Worm (Caenorhabditis elegans) whole organism, L1 larva: ENCODE results near the gene ZK666.15.

Experiments
- C34B4.2 ChIP-seq: sonication (generic microtip); optimal IDR thresholded peaks from 2 replicates; lab custom pipeline; 2017; ENCODE audit warnings: mild to moderate bottlenecking, missing genetic modification characterization, missing compliant biosample characterization
- aha-1 ChIP-seq: fragments of 150-350 bp; optimal IDR thresholded peaks from 2 replicates; lab custom pipeline; 2014; ENCODE audit warnings: missing biosample characterization, missing genetic modification characterization
- aly-2 ChIP-seq: fragments of 150-350 bp; optimal IDR thresholded peaks from 2 replicates; lab custom pipeline; 2014; ENCODE audit warnings: missing biosample characterization, missing genetic modification characterization
- ceh-90 ChIP-seq: sonication (generic microtip); optimal IDR thresholded peaks from 2 replicates; lab custom pipeline; 2016; ENCODE audit warnings: missing genetic modification characterization, missing compliant biosample characterization
- ces-1 ChIP-seq: fragments of 150-350 bp; optimal IDR thresholded peaks from 2 replicates; lab custom pipeline; 2014; ENCODE audit warnings: missing biosample characterization, missing genetic modification reagents, missing genetic modification characterization
- efl-1 ChIP-seq, 4 experiments: fragments of 150-350 bp; optimal IDR thresholded peaks in 3 of 4; peaks in 1 of 4; 1 replicate in 1 of 4; 2 replicates in 3 of 4; lab custom pipeline; 2014; ENCODE audit warnings: missing biosample characterization in 2 of 4, missing genetic modification characterization in 2 of 4, missing genetic modification reagents in 2 of 4
- efl-3 ChIP-seq: fragments of 200-800 bp; sonication (Bioruptor generic); optimal IDR thresholded peaks from 2 replicates; lab custom pipeline; 2018; ENCODE audit warnings: mild to moderate bottlenecking, missing genetic modification characterization, missing compliant biosample characterization
- elt-2 ChIP-seq: sonication (generic microtip); optimal IDR thresholded peaks from 2 replicates; lab custom pipeline; 2016; ENCODE audit warnings: missing genetic modification characterization, mild to moderate bottlenecking, inconsistent platforms, missing compliant biosample characterization, missing genetic modification reagents
- fkh-4 ChIP-seq: sonication (generic microtip); optimal IDR thresholded peaks from 2 replicates; lab custom pipeline; 2016; ENCODE audit warnings: missing compliant biosample characterization, missing genetic modification characterization, borderline replicate concordance
- hpl-2 ChIP-seq: fragments of 150-350 bp; optimal IDR thresholded peaks from 2 replicates; lab custom pipeline; 2014; ENCODE audit warnings: missing biosample characterization, missing genetic modification reagents, missing genetic modification characterization
- irx-1 ChIP-seq: sonication (generic microtip); optimal IDR thresholded peaks from 2 replicates; lab custom pipeline; 2016; ENCODE audit warnings: missing genetic modification characterization, missing compliant biosample characterization
- lin-35 ChIP-seq, 2 experiments: fragments of 150-350 bp; optimal IDR thresholded peaks; 2 replicates each; lab custom pipeline; 2014; ENCODE audit warnings: missing biosample characterization in 2 of 2, missing genetic modification characterization in 2 of 2, missing genetic modification reagents in 2 of 2
- lin-39 ChIP-seq: fragments of 150-350 bp; optimal IDR thresholded peaks from 2 replicates; lab custom pipeline; 2014; ENCODE audit warnings: missing biosample characterization, missing genetic modification reagents, missing genetic modification characterization
- nhr-11 ChIP-seq: fragments of 150-350 bp; optimal IDR thresholded peaks from 2 replicates; lab custom pipeline; 2014; ENCODE audit warnings: missing biosample characterization, missing genetic modification characterization
- nhr-237 ChIP-seq: fragments of 150-350 bp; optimal IDR thresholded peaks from 2 replicates; lab custom pipeline; 2014; ENCODE audit warnings: missing biosample characterization, missing genetic modification characterization
- nhr-71 ChIP-seq: sonication (generic microtip); optimal IDR thresholded peaks from 2 replicates; lab custom pipeline; 2016; ENCODE audit warnings: mild to moderate bottlenecking, missing genetic modification characterization, moderate library complexity, missing compliant biosample characterization
- nhr-77 ChIP-seq: fragments of 150-350 bp; optimal IDR thresholded peaks from 2 replicates; lab custom pipeline; 2014; ENCODE audit warnings: missing biosample characterization, missing genetic modification characterization
- nhr-84 ChIP-seq: sonication (generic microtip); optimal IDR thresholded peaks from 2 replicates; lab custom pipeline; 2017; ENCODE audit warnings: missing biosample characterization, missing genetic modification characterization
- nhr-85 ChIP-seq: sonication (generic microtip); peaks from one replicate; lab custom pipeline; 2016; ENCODE audit warnings: missing genetic modification characterization, inconsistent platforms, missing compliant biosample characterization
- nhr-90 ChIP-seq: sonication (generic microtip); optimal IDR thresholded peaks from 2 replicates; lab custom pipeline; 2016; ENCODE audit warnings: mild to moderate bottlenecking, missing genetic modification characterization, missing compliant biosample characterization; ENCODE audit not compliant: poor library complexity
- pag-3 ChIP-seq: sonication (generic microtip); optimal IDR thresholded peaks from 2 replicates; lab custom pipeline; 2017; ENCODE audit warnings: missing genetic modification characterization, mild to moderate bottlenecking, missing compliant biosample characterization, antibody characterized with exemption, borderline replicate concordance; ENCODE audit not compliant: insufficient read depth
- pax-3 ChIP-seq: fragments of 200-800 bp; sonication (Bioruptor generic); optimal IDR thresholded peaks from 2 replicates; lab custom pipeline; 2018; ENCODE audit warnings: mild to moderate bottlenecking, missing genetic modification characterization, moderate library complexity, missing compliant biosample characterization
- skn-1 ChIP-seq: fragments of 150-350 bp; optimal IDR thresholded peaks from 2 replicates; lab custom pipeline; 2014; ENCODE audit warnings: missing biosample characterization, missing genetic modification characterization
- snu-23 ChIP-seq: sonication (generic microtip); optimal IDR thresholded peaks from 2 replicates; lab custom pipeline; 2016; ENCODE audit warnings: missing genetic modification characterization, missing compliant biosample characterization
- sptf-1 ChIP-seq: fragments of 150-350 bp; optimal IDR thresholded peaks from 2 replicates; lab custom pipeline; 2014; ENCODE audit warnings: missing biosample characterization, missing genetic modification characterization
- swsn-7 ChIP-seq: sonication (generic microtip); optimal IDR thresholded peaks from 2 replicates; lab custom pipeline; 2016; ENCODE audit warnings: missing genetic modification characterization, missing compliant biosample characterization
- tbx-2 ChIP-seq: sonication (generic microtip); optimal IDR thresholded peaks from 2 replicates; lab custom pipeline; 2016; ENCODE audit warnings: missing genetic modification characterization, missing compliant biosample characterization
- unc-30 ChIP-seq: sonication (generic microtip); optimal IDR thresholded peaks from 2 replicates; lab custom pipeline; 2017; ENCODE audit warnings: missing biosample characterization, missing genetic modification characterization
- unc-86 ChIP-seq: sonication (generic microtip); optimal IDR thresholded peaks from 2 replicates; lab custom pipeline; 2016; ENCODE audit warnings: missing genetic modification characterization, missing compliant biosample characterization
- unc-98 ChIP-seq: fragments of 200-800 bp; sonication (Bioruptor generic); IDR thresholded peaks from 2 replicates; pipeline ENCODE4 v1.3.6; 2022; ENCODE audit warnings: missing genetic modification characterization, missing compliant biosample characterization
- vab-15 ChIP-seq: sonication (generic microtip); optimal IDR thresholded peaks from 2 replicates; lab custom pipeline; 2017; ENCODE audit warnings: missing genotype, mild to moderate bottlenecking, missing genetic modification characterization, missing compliant biosample characterization
- zip-4 ChIP-seq: fragments of 200-800 bp; sonication (Bioruptor generic); optimal IDR thresholded peaks from 2 replicates; lab custom pipeline; 2018; ENCODE audit warnings: mild to moderate bottlenecking, missing genetic modification characterization, moderate library complexity, missing compliant biosample characterization
- ztf-11 ChIP-seq, 2 experiments: sonication (generic microtip); optimal IDR thresholded peaks; 2 replicates each; lab custom pipeline; 2016 to 2017; ENCODE audit warnings: missing genetic modification characterization in 2 of 2, missing biosample characterization in 1 of 2, missing compliant biosample characterization in 1 of 2

Gene ZK666.15

ce11 chrII:10476959-10477358, 9.9 kb upstream of the ZK666.15 start, which contains the start of gene ZK666.4:
TSS of gene ZK666.4 (plus strand) at chrII:10477259.
- TF ChIP-seq nhr-90 (no peak), skn-1 (tag; lab: Kevin White, UChicago) (no peak), nhr-237 (tag; lab: Kevin White, UChicago) (no peak), pax-3 (no peak), ztf-11 (tag; optimal IDR thresholded peaks at IDR 0.05; lab: Kevin White, UChicago) (no peak), tbx-2 (tag; lab: Kevin White, UChicago) (no peak), irx-1 (tag; lab: Kevin White, UChicago) (no peak)

DNA sequence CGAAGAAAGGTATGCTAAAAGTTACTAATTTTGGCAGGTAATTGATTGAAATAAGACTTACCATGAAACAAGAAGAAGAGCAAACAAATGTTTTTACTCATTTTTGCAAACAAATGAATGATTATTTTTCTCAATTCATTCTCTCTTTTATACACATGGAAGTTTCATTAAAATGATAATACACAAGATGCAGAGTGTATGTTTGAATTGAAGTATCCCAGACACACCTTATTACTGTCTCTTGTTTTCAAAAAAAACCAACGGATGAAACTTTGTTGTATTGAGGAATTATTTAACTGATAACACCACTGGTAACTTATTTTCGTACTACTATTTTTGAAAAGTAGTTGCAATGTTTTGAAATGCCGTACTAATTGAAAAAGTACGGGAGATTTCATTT, 7.5 kb upstream of the ZK666.15 start, which contains the start of gene clec-59:
clec-59 (minus strand) TSS at position 101 of the 400 bp plus-strand sequence.
- TF ChIP-seq efl-3 (GFP tag; lab: Kevin White, UChicago) = no peak
- no peak for TF ChIP-seq lin-35 (GFP tag; optimal IDR thresholded peaks at IDR 0.05; lab: Kevin White, UChicago)
- no peak for TF ChIP-seq unc-86
- TF ChIP-seq unc-98 = no peak
- no peak for TF ChIP-seq zip-4
- no peak for TF ChIP-seq aly-2 (tag; lab: Kevin White, UChicago)
- TF ChIP-seq unc-30 (tag; lab: Kevin White, UChicago) = no peak
- no peak for TF ChIP-seq hpl-2 (GFP tag; lab: Kevin White, UChicago)
- TF ChIP-seq nhr-11 (tag; lab: Kevin White, UChicago) = no peak
- TF ChIP-seq nhr-84 (tag; lab: Kevin White, UChicago) = no peak
- no peak for TF ChIP-seq ceh-90 (tag; lab: Kevin White, UChicago)
- TF ChIP-seq snu-23 (GFP tag; lab: Kevin White, UChicago) = no peak
- TF ChIP-seq nhr-71 (tag; lab: Kevin White, UChicago) = no peak
- TF ChIP-seq aha-1 (tag; lab: Kevin White, UChicago) = no peak
- TF ChIP-seq pag-3 = no peak
- TF ChIP-seq nhr-77 = no peak
- TF ChIP-seq elt-2 (tag; lab: Kevin White, UChicago) = no peak
- TF ChIP-seq, all 84 proteins: peak for 0

ce11 chrII:10480043-10480442, 6.8 kb upstream of the ZK666.15 start:
- TF ChIP-seq C34B4.2 (tag; lab: Kevin White, UChicago) = no peak
- no peak for TF ChIP-seq ces-1 (GFP tag; lab: Kevin White, UChicago)
- TF ChIP-seq nhr-85 (tag; lab: Kevin White, UChicago) = no peak
- no peak for TF ChIP-seq swsn-7 (tag; lab: Kevin White, UChicago)

ce11 chrII:10481824-10482556, 4.8 kb upstream of the ZK666.15 start, which contains the start of the genes clec-60 and ZK666.11:
TSS of gene clec-60 (minus strand) at chrII:10481874.
TSS of gene ZK666.11 (plus strand) at chrII:10482522.
- TF ChIP-seq nhr-71 (tag; lab: Kevin White, UChicago) (no peak), nhr-77 (no peak), efl-1 (optimal IDR thresholded peaks at IDR 0.05; lab: Kevin White, UChicago) (no peak), efl-1 (GFP tag; optimal IDR thresholded peaks at IDR 0.05 in 1 of 2; lab: Kevin White, UChicago) (peak in 1 of 2 experiments; percentile 56), nhr-85 (tag; lab: Kevin White, UChicago) (peak; percentile 21), lin-39 (tag; lab: Kevin White, UChicago) (no peak)

DNA sequence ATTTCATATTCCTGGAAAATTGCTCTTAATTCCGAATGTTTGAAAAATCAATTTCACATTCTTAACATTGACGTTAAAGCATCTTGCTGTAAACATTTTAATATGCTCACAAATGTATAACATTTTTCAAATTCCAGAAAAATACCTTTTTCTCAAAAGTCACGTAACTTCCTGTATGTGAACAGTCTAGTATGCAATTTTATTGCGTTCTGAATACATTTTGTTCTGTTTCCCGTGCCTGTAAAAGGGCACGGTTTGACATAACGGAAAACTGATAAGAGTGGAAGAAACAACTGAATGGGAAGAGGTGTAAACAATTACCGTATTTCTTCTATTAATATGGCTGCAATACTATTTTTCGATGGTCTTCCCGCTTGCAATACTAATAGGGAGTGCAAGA, 3.9 kb upstream of the ZK666.15 start:
- no peak for TF ChIP-seq aha-1 (tag; lab: Kevin White, UChicago)
- TF ChIP-seq nhr-71 (tag; lab: Kevin White, UChicago) = no peak
- no peak for TF ChIP-seq nhr-85 (tag; lab: Kevin White, UChicago)
- TF ChIP-seq vab-15 (tag; lab: Kevin White, UChicago) = no peak
- no peak for TF ChIP-seq nhr-11 (tag; lab: Kevin White, UChicago)
- no peak for TF ChIP-seq sptf-1 (tag; lab: Kevin White, UChicago)
- no peak for TF ChIP-seq fkh-4 (tag; lab: Kevin White, UChicago)
- no peak for TF ChIP-seq ceh-90 (tag; lab: Kevin White, UChicago)
